Worm (Caenorhabditis elegans) whole organism, late embryonic: ENCODE measurements around the gene acs-5.

Source experiments
- C08G9.2 ChIP-seq: sonication (generic microtip); optimal IDR thresholded peaks from 2 replicates; lab custom pipeline; 2016; ENCODE audit warnings: mild to moderate bottlenecking, missing genetic modification characterization, moderate library complexity, missing compliant biosample characterization
- C38D4.7 ChIP-seq: fragments of 200-800 bp; sonication (Bioruptor generic); optimal IDR thresholded peaks from 2 replicates; lab custom pipeline; 2018; ENCODE audit warnings: mild to moderate bottlenecking, missing genetic modification characterization, moderate library complexity, missing compliant biosample characterization
- K02D7.2 ChIP-seq: sonication (generic microtip); optimal IDR thresholded peaks from 2 replicates; lab custom pipeline; 2017; ENCODE audit warnings: mild to moderate bottlenecking, missing genetic modification characterization, missing compliant biosample characterization
- K09A11.1 ChIP-seq: sonication (generic microtip); optimal IDR thresholded peaks from 2 replicates; lab custom pipeline; 2017; ENCODE audit warnings: antibody characterized with exemption, mild to moderate bottlenecking, missing genetic modification characterization, missing compliant biosample characterization; ENCODE audit not compliant: insufficient read depth
- T23F11.4 ChIP-seq: fragments of 200-800 bp; sonication (Bioruptor generic); optimal IDR thresholded peaks from 2 replicates; lab custom pipeline; 2018; ENCODE audit warnings: mild to moderate bottlenecking, missing genetic modification characterization, missing compliant biosample characterization
- Y22D7AL.16 ChIP-seq: sonication (generic microtip); optimal IDR thresholded peaks from 2 replicates; lab custom pipeline; 2016; ENCODE audit warnings: missing genetic modification characterization, missing compliant biosample characterization
- ahr-1 ChIP-seq: sonication (generic microtip); optimal IDR thresholded peaks from 2 replicates; lab custom pipeline; 2016; ENCODE audit warnings: missing genetic modification characterization, missing compliant biosample characterization
- ceh-18 ChIP-seq: sonication (generic microtip); optimal IDR thresholded peaks from 2 replicates; lab custom pipeline; 2016; ENCODE audit warnings: missing genetic modification characterization, missing compliant biosample characterization
- ceh-24 ChIP-seq: sonication (generic microtip); optimal IDR thresholded peaks from 2 replicates; lab custom pipeline; 2016; ENCODE audit warnings: mild to moderate bottlenecking, missing genetic modification characterization, missing compliant biosample characterization
- ceh-30 ChIP-seq: fragments of 150-350 bp; optimal IDR thresholded peaks from 2 replicates; lab custom pipeline; 2014; ENCODE audit warnings: missing biosample characterization, missing genetic modification characterization
- ceh-31 ChIP-seq: sonication (generic microtip); optimal IDR thresholded peaks from 2 replicates; lab custom pipeline; 2016; ENCODE audit warnings: missing genetic modification characterization, missing compliant biosample characterization
- ceh-34 ChIP-seq: sonication (generic microtip); optimal IDR thresholded peaks from 2 replicates; lab custom pipeline; 2016; ENCODE audit warnings: mild to moderate bottlenecking, missing genetic modification characterization, missing compliant biosample characterization
- ceh-45 ChIP-seq: fragments of 200-800 bp; sonication (Bioruptor generic); IDR thresholded peaks from 2 replicates; pipeline ENCODE4 v1.3.6; 2022; ENCODE audit warnings: missing genetic modification reagents, missing genetic modification characterization, missing compliant biosample characterization
- ceh-48 ChIP-seq: sonication (generic microtip); optimal IDR thresholded peaks from 2 replicates; lab custom pipeline; 2016; ENCODE audit warnings: missing genetic modification characterization, inconsistent platforms, missing compliant biosample characterization
- ceh-6 ChIP-seq: fragments of 200-800 bp; sonication (Bioruptor generic); optimal IDR thresholded peaks from 2 replicates; lab custom pipeline; 2018; ENCODE audit warnings: mild to moderate bottlenecking, missing genetic modification characterization, missing compliant biosample characterization
- che-1 ChIP-seq: sonication (generic microtip); optimal IDR thresholded peaks from 2 replicates; lab custom pipeline; 2016; ENCODE audit warnings: mild to moderate bottlenecking, missing genetic modification characterization, missing compliant biosample characterization
- dmd-4 ChIP-seq: sonication (generic microtip); optimal IDR thresholded peaks from 2 replicates; lab custom pipeline; 2016; ENCODE audit warnings: borderline replicate concordance, missing genetic modification characterization, missing compliant biosample characterization
- dve-1 ChIP-seq: sonication (generic microtip); optimal IDR thresholded peaks from 2 replicates; lab custom pipeline; 2017; ENCODE audit warnings: antibody characterized with exemption, mild to moderate bottlenecking, missing genetic modification characterization, missing compliant biosample characterization
- elt-4 ChIP-seq: sonication (generic microtip); optimal IDR thresholded peaks from 2 replicates; lab custom pipeline; 2016; ENCODE audit warnings: missing genetic modification characterization, missing compliant biosample characterization
- fkh-10 ChIP-seq: fragments of 150-350 bp; optimal IDR thresholded peaks from 2 replicates; lab custom pipeline; 2014; ENCODE audit warnings: missing biosample characterization, missing genetic modification reagents, missing genetic modification characterization
- hlh-30 ChIP-seq: sonication (generic microtip); optimal IDR thresholded peaks from 2 replicates; lab custom pipeline; 2017; ENCODE audit warnings: antibody characterized with exemption, missing genetic modification characterization, missing compliant biosample characterization; ENCODE audit not compliant: insufficient read depth
- hlh-6 ChIP-seq: sonication (generic microtip); optimal IDR thresholded peaks from 2 replicates; lab custom pipeline; 2016; ENCODE audit warnings: missing genotype, missing genetic modification characterization, missing compliant biosample characterization
- hlh-8 ChIP-seq: sonication (generic microtip); optimal IDR thresholded peaks from 2 replicates; lab custom pipeline; 2016; ENCODE audit warnings: missing genotype, missing genetic modification characterization, missing compliant biosample characterization
- lin-11 ChIP-seq: fragments of 200-800 bp; sonication (Bioruptor generic); optimal IDR thresholded peaks from 2 replicates; lab custom pipeline; 2018; ENCODE audit warnings: mild to moderate bottlenecking, missing genetic modification characterization, missing compliant biosample characterization
- mec-3 ChIP-seq: sonication (generic microtip); optimal IDR thresholded peaks from 2 replicates; lab custom pipeline; 2016; ENCODE audit warnings: borderline replicate concordance, missing genetic modification characterization, missing compliant biosample characterization
- nfya-1 ChIP-seq: sonication (generic microtip); optimal IDR thresholded peaks from 2 replicates; lab custom pipeline; 2017; ENCODE audit warnings: missing genetic modification characterization, mild to moderate bottlenecking, missing compliant biosample characterization, antibody characterized with exemption, moderate library complexity
- odd-2 ChIP-seq: sonication (generic microtip); optimal IDR thresholded peaks from 2 replicates; lab custom pipeline; 2017; ENCODE audit warnings: antibody characterized with exemption, mild to moderate bottlenecking, missing genetic modification characterization, missing compliant biosample characterization
- pat-9 ChIP-seq: fragments of 200-800 bp; sonication (Bioruptor generic); optimal IDR thresholded peaks from 2 replicates; lab custom pipeline; 2018; ENCODE audit warnings: mild to moderate bottlenecking, missing genetic modification characterization, moderate library complexity, missing compliant biosample characterization
- pha-4 ChIP-seq: fragments of 150-350 bp; optimal IDR thresholded peaks from 2 replicates; lab custom pipeline; 2018; ENCODE audit warnings: missing biosample characterization, missing genetic modification reagents, missing genetic modification characterization
- ref-2 ChIP-seq: sonication (generic microtip); optimal IDR thresholded peaks from 2 replicates; lab custom pipeline; 2016; ENCODE audit warnings: missing genetic modification characterization, missing compliant biosample characterization
- sox-4 ChIP-seq: sonication (generic microtip); optimal IDR thresholded peaks from 2 replicates; lab custom pipeline; 2017; ENCODE audit warnings: mild to moderate bottlenecking, missing genetic modification characterization, inconsistent platforms, missing compliant biosample characterization
- syd-9 ChIP-seq: sonication (generic microtip); optimal IDR thresholded peaks from 2 replicates; lab custom pipeline; 2016; ENCODE audit warnings: mild to moderate bottlenecking, missing genetic modification characterization, moderate library complexity, missing compliant biosample characterization
- tbx-7 ChIP-seq: sonication (generic microtip); optimal IDR thresholded peaks from 2 replicates; lab custom pipeline; 2016; ENCODE audit warnings: missing genotype, missing genetic modification characterization, missing compliant biosample characterization
- unc-3 ChIP-seq, 2 experiments: fragments of 200-800 bp in 1 of 2; sonication (Bioruptor generic) in 1 of 2; sonication (generic microtip) in 1 of 2; conservative IDR thresholded peaks in 1 of 2; optimal IDR thresholded peaks in 1 of 2; 2 replicates each; pipeline versions ENCODE4 v1.3.6 to Lab custom; 2016 to 2022; ENCODE audit warnings: missing compliant biosample characterization in 2 of 2, missing genetic modification characterization in 2 of 2, missing genetic modification reagents in 1 of 2
- unc-42 ChIP-seq: sonication (generic microtip); optimal IDR thresholded peaks from 2 replicates; lab custom pipeline; 2016; ENCODE audit warnings: missing genotype, missing genetic modification characterization, missing compliant biosample characterization
- unc-55 ChIP-seq: sonication (generic microtip); optimal IDR thresholded peaks from 2 replicates; lab custom pipeline; 2017; ENCODE audit warnings: missing biosample characterization, missing genetic modification reagents, missing genetic modification characterization
- zip-5 ChIP-seq: sonication (generic microtip); optimal IDR thresholded peaks from 2 replicates; lab custom pipeline; 2016; ENCODE audit warnings: missing genetic modification characterization, missing compliant biosample characterization

The acs-5 gene

DNA sequence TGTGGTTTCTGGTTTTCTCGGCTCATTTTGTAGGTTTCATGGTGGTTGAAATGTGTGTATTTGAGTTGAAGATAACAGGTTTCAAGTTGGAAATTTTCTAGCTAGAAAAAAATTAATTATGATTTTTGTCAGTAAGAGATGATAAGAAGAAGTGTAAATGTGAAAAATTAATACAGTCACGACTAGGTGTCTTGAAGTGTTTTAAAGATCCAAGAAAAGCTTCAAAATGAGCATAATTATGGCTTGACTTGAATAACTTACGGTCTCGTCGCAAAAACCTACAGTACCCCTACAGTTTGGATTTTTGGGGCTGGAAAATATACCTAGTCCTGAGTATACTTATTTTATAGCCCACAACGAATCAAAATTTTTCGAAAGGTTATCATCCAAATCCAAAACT, 27.0 kb upstream of the acs-5 start, which contains the start of gene exc-12:
Gene exc-12, minus strand, starts transcription at position 101 of the 400 bp plus-strand sequence.
- no peak for TF ChIP-seq K02D7.2 (tag; lab: Kevin White, UChicago)
- TF ChIP-seq ceh-30 (tag; lab: Kevin White, UChicago) = no peak
- no peak for TF ChIP-seq K09A11.1
- TF ChIP-seq, all 69 proteins: peak for 0

- TF ChIP-seq ahr-1 (tag; lab: Kevin White, UChicago) = no peak
- no peak for TF ChIP-seq hlh-6 (tag; lab: Kevin White, UChicago)
- TF ChIP-seq unc-42 (tag; lab: Kevin White, UChicago) = peak; percentile 42
- TF ChIP-seq lin-11 (tag; lab: Kevin White, UChicago) = no peak
- no peak for TF ChIP-seq ceh-6 (GFP tag; lab: Kevin White, UChicago)
- no peak for TF ChIP-seq C08G9.2 (tag; lab: Kevin White, UChicago)
- TF ChIP-seq, all 69 proteins: peak for 1
These were observed 22.6 kb upstream of the acs-5 start for ce11 chrIII:13565972-13566371.

ce11 chrIII:13564929-13565328, 21.6 kb upstream of the acs-5 start, which contains the start of gene aldo-1:
aldo-1 (minus strand) TSS chrIII:13564937.
- TF ChIP-seq ceh-34 (tag; lab: Kevin White, UChicago) = peak; percentile 38
- TF ChIP-seq syd-9 (tag; lab: Kevin White, UChicago) = peak; percentile 62
- TF ChIP-seq K09A11.1 = no peak
- no peak for TF ChIP-seq tbx-7 (tag; lab: Kevin White, UChicago)
- TF ChIP-seq hlh-30 (tag; lab: Kevin White, UChicago) = no peak
- peak; percentile 58 for TF ChIP-seq ceh-18 (tag; lab: Kevin White, UChicago)
- no peak for TF ChIP-seq che-1 (tag; lab: Kevin White, UChicago)
- TF ChIP-seq ref-2 (tag; lab: Kevin White, UChicago) = no peak
- TF ChIP-seq unc-42 (tag; lab: Kevin White, UChicago) = peak; percentile 88
- no peak for TF ChIP-seq elt-4 (tag; lab: Kevin White, UChicago)
- no peak for TF ChIP-seq pha-4 (tag; lab: Kevin White, UChicago)
- no peak for TF ChIP-seq zip-5 (tag; lab: Kevin White, UChicago)
- no peak for TF ChIP-seq sox-4 (tag; lab: Kevin White, UChicago)
- peak; percentile 51 for TF ChIP-seq nfya-1 (tag; lab: Kevin White, UChicago)
- peak; percentile 48 for TF ChIP-seq mec-3 (tag; lab: Kevin White, UChicago)
- TF ChIP-seq unc-3 (GFP tag; conservative IDR thresholded peaks at IDR 0.05; lab: Robert Waterston, UW) = no peak
- TF ChIP-seq unc-3 (tag; optimal IDR thresholded peaks at IDR 0.05; lab: Kevin White, UChicago) = no peak
- TF ChIP-seq Y22D7AL.16 (tag; lab: Kevin White, UChicago) = no peak
- TF ChIP-seq fkh-10 = no peak
- no peak for TF ChIP-seq pat-9 (tag; lab: Kevin White, UChicago)
- no peak for TF ChIP-seq ceh-24 (tag; lab: Kevin White, UChicago)
- TF ChIP-seq dve-1 (tag; lab: Kevin White, UChicago) = no peak
- TF ChIP-seq ceh-31 (tag; lab: Kevin White, UChicago) = peak; percentile 54
- TF ChIP-seq ceh-48 (tag; lab: Kevin White, UChicago) = no peak
- TF ChIP-seq T23F11.4 = no peak
- TF ChIP-seq ahr-1 (tag; lab: Kevin White, UChicago) = no peak
- no peak for TF ChIP-seq ceh-30 (tag; lab: Kevin White, UChicago)
- no peak for TF ChIP-seq dmd-4 (tag; lab: Kevin White, UChicago)
- peak; percentile 24 for TF ChIP-seq hlh-6 (tag; lab: Kevin White, UChicago)
- TF ChIP-seq, all 69 proteins: peak for 8

- TF ChIP-seq ceh-45 (GFP tag; lab: Robert Waterston, UW) (no peak), mec-3 (tag; lab: Kevin White, UChicago) (no peak), hlh-30 (tag; lab: Kevin White, UChicago) (no peak), lin-11 (tag; lab: Kevin White, UChicago) (no peak), C38D4.7 (GFP tag; lab: Kevin White, UChicago) (no peak), hlh-8 (tag; lab: Kevin White, UChicago) (no peak), che-1 (tag; lab: Kevin White, UChicago) (no peak), odd-2 (tag; lab: Kevin White, UChicago) (no peak), K09A11.1 (no peak), unc-55 (GFP tag; lab: Kevin White, UChicago) (no peak), dve-1 (tag; lab: Kevin White, UChicago) (no peak), tbx-7 (tag; lab: Kevin White, UChicago) (no peak), ceh-30 (tag; lab: Kevin White, UChicago) (no peak), hlh-6 (tag; lab: Kevin White, UChicago) (no peak), Y22D7AL.16 (tag; lab: Kevin White, UChicago) (no peak), zip-5 (tag; lab: Kevin White, UChicago) (no peak)
These were observed 20.2 kb upstream of the acs-5 start for ce11 chrIII:13563583-13563982.
